Fruit fly (Drosophila melanogaster) whole organism, pupa: Measurements from ENCODE around the gene CG34331.
"Not testable (repeated sequence)": the region's sequence is repeated elsewhere in the genome, so short reads cannot be mapped to it uniquely, and the experiment has no call there.

Experiments used
- CG10348 ChIP-seq: fragments of 200-800 bp; sonication (Bioruptor generic); IDR thresholded peaks from 2 replicates; pipeline ENCODE4 v1.3.6; 2022; ENCODE audit warnings: missing biosample characterization, missing genetic modification characterization
- CG12605 ChIP-seq: fragments of 200-800 bp; sonication (Bioruptor generic); IDR thresholded peaks from 2 replicates; pipeline ENCODE4 v1.3.6; 2022; ENCODE audit warnings: missing biosample characterization, missing genetic modification characterization
- CG13204 ChIP-seq: fragments of 200-800 bp; sonication (Bioruptor generic); optimal IDR thresholded peaks from 2 replicates; lab custom pipeline; 2018; ENCODE audit warnings: missing biosample characterization, mild to moderate bottlenecking, missing genetic modification characterization, moderate library complexity
- CG14655 ChIP-seq: fragments of 200-800 bp; sonication (Bioruptor generic); optimal IDR thresholded peaks from 3 replicates; lab custom pipeline; 2017; ENCODE audit warnings: mild to moderate bottlenecking, missing biosample characterization, missing genetic modification reagents, missing genetic modification characterization
- CG15710 ChIP-seq: fragments of 200-800 bp; sonication (Bioruptor generic); optimal IDR thresholded peaks from 2 replicates; lab custom pipeline; 2018; ENCODE audit warnings: missing biosample characterization, mild to moderate bottlenecking, missing genetic modification characterization, moderate library complexity
- CG17806 ChIP-seq: fragments of 200-800 bp; sonication (Bioruptor generic); optimal IDR thresholded peaks from 2 replicates; lab custom pipeline; 2018; ENCODE audit warnings: missing biosample characterization, mild to moderate bottlenecking, missing genetic modification characterization, moderate library complexity
- CG32121 ChIP-seq: fragments of 200-800 bp; sonication (Bioruptor generic); IDR thresholded peaks from 2 replicates; pipeline ENCODE4 v1.3.6; 2022; ENCODE audit warnings: missing biosample characterization, missing genetic modification characterization
- CG34367 ChIP-seq: fragments of 200-800 bp; sonication (Bioruptor generic); optimal IDR thresholded peaks from 2 replicates; lab custom pipeline; 2018; ENCODE audit warnings: missing biosample characterization, mild to moderate bottlenecking, missing genetic modification characterization
- CG4496 ChIP-seq: fragments of 200-800 bp; sonication (Bioruptor generic); IDR thresholded peaks from 3 replicates; pipeline ENCODE4 v1.3.6; 2022; ENCODE audit warnings: missing biosample characterization, missing genetic modification characterization
- CG8159 ChIP-seq: fragments of 200-800 bp; sonication (Bioruptor generic); optimal IDR thresholded peaks from 3 replicates; lab custom pipeline; 2018; ENCODE audit warnings: missing biosample characterization, mild to moderate bottlenecking, missing genetic modification characterization, moderate library complexity
- CG8301 ChIP-seq: fragments of 200-800 bp; sonication (Bioruptor generic); optimal IDR thresholded peaks from 2 replicates; lab custom pipeline; 2018; ENCODE audit warnings: missing biosample characterization, mild to moderate bottlenecking, missing genetic modification characterization
- CG9948 ChIP-seq: fragments of 200-800 bp; sonication (Bioruptor generic); optimal IDR thresholded peaks from 2 replicates; lab custom pipeline; 2018; ENCODE audit warnings: missing biosample characterization, mild to moderate bottlenecking, missing genetic modification characterization, moderate library complexity
- D1 ChIP-seq: fragments of 200-800 bp; sonication (Bioruptor generic); optimal IDR thresholded peaks from 2 replicates; lab custom pipeline; 2018; ENCODE audit warnings: missing biosample characterization, mild to moderate bottlenecking, missing genetic modification characterization, moderate library complexity
- EcR ChIP-seq: fragments of 200-800 bp; sonication (Bioruptor generic); optimal IDR thresholded peaks from 3 replicates; lab custom pipeline; 2019; ENCODE audit warnings: missing biosample characterization, missing genetic modification characterization, mild to moderate bottlenecking, moderate library complexity, missing genetic modification reagents
- Ets98B ChIP-seq: fragments of 200-800 bp; sonication (Bioruptor generic); IDR thresholded peaks from 2 replicates; pipeline ENCODE4 v1.3.6; 2022; ENCODE audit warnings: missing biosample characterization, missing genetic modification characterization
- Pif1A ChIP-seq: fragments of 200-800 bp; sonication (Bioruptor generic); optimal IDR thresholded peaks from 3 replicates; lab custom pipeline; 2016; ENCODE audit warnings: missing biosample characterization, missing genetic modification characterization
- Pif1B ChIP-seq: fragments of 200-800 bp; sonication (Bioruptor generic); optimal IDR thresholded peaks from 3 replicates; lab custom pipeline; 2016; ENCODE audit warnings: missing biosample characterization, missing genetic modification characterization
- Snoo ChIP-seq: fragments of 200-800 bp; sonication (Bioruptor generic); optimal IDR thresholded peaks from 3 replicates; lab custom pipeline; 2017; ENCODE audit warnings: missing biosample characterization, mild to moderate bottlenecking, missing genetic modification characterization, inconsistent platforms
- fd96Ca ChIP-seq: fragments of 200-800 bp; sonication (Bioruptor generic); IDR thresholded peaks from 3 replicates; pipeline ENCODE4 v1.3.6; 2022; ENCODE audit warnings: missing biosample characterization, missing genetic modification characterization
- gl ChIP-seq: fragments of 200-800 bp; sonication (Bioruptor generic); optimal IDR thresholded peaks from 2 replicates; lab custom pipeline; 2018; ENCODE audit warnings: missing biosample characterization, mild to moderate bottlenecking, missing genetic modification characterization
- rn ChIP-seq: fragments of 200-800 bp; sonication (Bioruptor generic); IDR thresholded peaks from 2 replicates; pipeline ENCODE4 v1.3.6; 2022; ENCODE audit warnings: missing biosample characterization, missing genetic modification characterization

CG34331 gene

dm6 chrX:20122153-20122552 is at the start of gene CG34331:
TSS of gene CG34331 (plus strand) at chrX:20122453.
- TF ChIP-seq fd96Ca (GFP tag; lab: Robert Waterston, UW) (no peak), CG8301 (no peak), Pif1B (GFP tag; lab: Kevin White, UChicago) (no peak), Ets98B (no peak), CG4496 (GFP tag; lab: Robert Waterston, UW) (no peak), CG9948 (tag; lab: Kevin White, UChicago) (no peak), CG14655 (GFP tag; lab: Kevin White, UChicago) (no peak), rn (GFP tag; lab: Robert Waterston, UW) (no peak), CG34367 (tag; lab: Kevin White, UChicago) (no peak), CG15710 (tag; lab: Kevin White, UChicago) (no peak)
- TF ChIP-seq, all 21 proteins: peak for 0

- TF ChIP-seq Snoo (tag; lab: Kevin White, UChicago) (no peak), CG4496 (GFP tag; lab: Robert Waterston, UW) (no peak), EcR (GFP tag; lab: Kevin White, UChicago) (no peak), rn (GFP tag; lab: Robert Waterston, UW) (no peak), D1 (tag; lab: Kevin White, UChicago) (no peak), CG34367 (tag; lab: Kevin White, UChicago) (no peak), CG8159 (tag; lab: Kevin White, UChicago) (no peak), CG13204 (no peak), CG9948 (tag; lab: Kevin White, UChicago) (no peak), fd96Ca (GFP tag; lab: Robert Waterston, UW) (no peak), CG15710 (tag; lab: Kevin White, UChicago) (no peak), CG8301 (no peak), gl (tag; lab: Kevin White, UChicago) (no peak), CG14655 (GFP tag; lab: Kevin White, UChicago) (no peak)
Measured at dm6 chrX:20083762-20084161, 38.5 kb upstream of the CG34331 start.

- TF ChIP-seq CG34367 (tag; lab: Kevin White, UChicago) (no peak), rn (GFP tag; lab: Robert Waterston, UW) (no peak), D1 (tag; lab: Kevin White, UChicago) (no peak), CG14655 (GFP tag; lab: Kevin White, UChicago) (no peak), CG4496 (GFP tag; lab: Robert Waterston, UW) (no peak), CG12605 (GFP tag; lab: Robert Waterston, UW) (no peak), CG9948 (tag; lab: Kevin White, UChicago) (no peak), Ets98B (no peak), gl (tag; lab: Kevin White, UChicago) (no peak), CG13204 (no peak), CG32121 (GFP tag; lab: Robert Waterston, UW) (no peak), CG8159 (tag; lab: Kevin White, UChicago) (no peak), Pif1A (GFP tag; lab: Kevin White, UChicago) (no peak)
Measured at dm6 chrX:20092308-20092707, 29.9 kb upstream of the CG34331 start, which contains the start of gene fd19B. TSS of gene fd19B (minus strand) at chrX:20092408.

DNA sequence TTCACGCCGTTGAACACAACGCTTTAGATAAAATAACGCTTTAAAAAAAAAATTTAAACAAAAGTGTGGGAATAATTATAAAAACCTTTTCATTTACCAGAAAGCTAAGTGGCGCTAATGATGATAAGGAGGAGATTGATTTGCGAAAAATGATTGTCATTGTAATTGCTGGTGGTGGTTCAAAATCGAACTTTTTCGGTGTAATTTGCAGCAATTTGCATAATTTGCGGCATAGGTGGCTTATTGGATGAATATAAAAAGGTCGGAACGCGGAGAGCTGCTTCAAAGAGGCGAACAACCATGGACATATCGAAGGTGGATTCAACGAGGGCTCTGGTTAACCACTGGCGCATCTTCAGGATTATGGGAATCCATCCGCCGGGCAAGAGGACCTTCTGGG is 28.2 kb upstream of the CG34331 start, which contains the start of gene Or19b:
Gene Or19b (plus strand): TSS at position 301 of the 400 bp plus-strand sequence.
- not testable (repeated sequence) for TF ChIP-seq Pif1B (GFP tag; lab: Kevin White, UChicago); CG9948 (tag; lab: Kevin White, UChicago); CG17806 (tag; lab: Kevin White, UChicago)

DNA sequence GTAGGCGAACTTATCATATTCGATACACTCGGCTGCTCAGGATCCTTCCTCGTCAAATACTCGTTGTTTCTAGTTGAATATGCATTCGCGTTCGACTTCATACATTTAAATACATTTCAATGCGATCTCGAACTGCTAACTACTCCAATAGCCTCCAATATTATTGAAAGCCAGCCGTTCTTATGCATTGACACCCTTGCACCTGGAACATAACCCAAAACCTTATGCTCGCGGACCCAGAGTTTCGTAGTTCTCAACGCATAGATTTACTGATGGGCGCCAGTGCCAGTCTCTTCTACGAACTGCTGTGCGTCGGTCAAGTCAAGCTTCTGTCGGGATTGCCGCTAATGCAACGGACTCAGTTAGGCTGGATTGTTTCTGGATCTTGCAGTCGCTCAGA is 25.9 kb upstream of the CG34331 start, which contains the start of gene CG42581:
Gene CG42581 (minus strand): TSS at position 101 of the 400 bp plus-strand sequence.
- not testable (repeated sequence) for TF ChIP-seq fd96Ca, rn, CG32121 (GFP tag; lab: Robert Waterston, UW)

DNA sequence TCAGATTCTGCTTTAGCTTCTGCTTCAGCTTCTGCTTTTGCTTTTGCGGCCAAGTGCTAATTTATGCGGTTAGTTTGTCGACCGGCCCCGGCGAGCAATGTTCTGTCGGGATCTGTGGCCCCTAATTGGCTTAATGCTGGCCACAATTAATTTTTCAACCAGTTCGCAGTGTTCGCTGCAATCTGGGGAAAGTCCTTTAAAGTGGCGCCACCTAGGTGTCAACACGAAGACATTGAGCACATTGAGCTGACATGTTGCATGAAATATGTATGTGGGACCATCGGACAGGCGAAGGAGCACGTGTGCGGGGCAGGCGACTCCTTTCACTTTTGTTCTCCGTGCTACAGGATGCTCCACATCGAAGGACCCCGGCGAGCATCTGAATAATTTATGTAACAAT is 17.3 kb upstream of the CG34331 start:
- TF ChIP-seq fd96Ca (GFP tag; lab: Robert Waterston, UW) (no peak), gl (tag; lab: Kevin White, UChicago) (no peak), EcR (GFP tag; lab: Kevin White, UChicago) (no peak), CG32121 (GFP tag; lab: Robert Waterston, UW) (no peak), CG14655 (GFP tag; lab: Kevin White, UChicago) (no peak), Pif1B (GFP tag; lab: Kevin White, UChicago) (no peak), CG4496 (GFP tag; lab: Robert Waterston, UW) (no peak), CG9948 (tag; lab: Kevin White, UChicago) (no peak), CG8301 (no peak), CG15710 (tag; lab: Kevin White, UChicago) (no peak), CG10348 (no peak), Snoo (tag; lab: Kevin White, UChicago) (no peak), rn (GFP tag; lab: Robert Waterston, UW) (no peak), CG17806 (tag; lab: Kevin White, UChicago) (no peak), CG8159 (tag; lab: Kevin White, UChicago) (no peak), CG12605 (GFP tag; lab: Robert Waterston, UW) (no peak), Pif1A (GFP tag; lab: Kevin White, UChicago) (no peak), CG34367 (tag; lab: Kevin White, UChicago) (no peak)
- TF ChIP-seq, all 21 proteins: peak for 0
